Fruit fly (Drosophila melanogaster) whole organism, embryonic: Measurements from ENCODE around the gene CG13114.

Experiments
- Awh ChIP-seq: fragments of 200-800 bp; sonication (Bioruptor generic); IDR thresholded peaks from 2 replicates; pipeline ENCODE4, ENCODE4 v1.3.6; 2022; ENCODE audit warnings: missing biosample characterization, missing genetic modification characterization
- Blimp-1 ChIP-seq: fragments of 200-800 bp; sonication (Bioruptor generic); optimal IDR thresholded peaks from 3 replicates; lab custom pipeline; 2018; ENCODE audit warnings: missing biosample characterization, missing genetic modification characterization, mild to moderate bottlenecking, moderate library complexity, missing genetic modification reagents
- CG10267 ChIP-seq: fragments of 200-800 bp; sonication (Bioruptor generic); optimal IDR thresholded peaks from 2 replicates; lab custom pipeline; 2018; ENCODE audit warnings: missing biosample characterization, mild to moderate bottlenecking, missing genetic modification characterization, moderate library complexity
- CG10321 ChIP-seq: fragments of 200-800 bp; sonication (Bioruptor generic); IDR thresholded peaks from 2 replicates; pipeline ENCODE4 v1.3.6; 2022; ENCODE audit warnings: missing biosample characterization, missing genetic modification characterization
- CG10366 ChIP-seq: fragments of 200-800 bp; sonication (Bioruptor generic); IDR thresholded peaks from 2 replicates; pipeline ENCODE4 v1.3.6; 2022; ENCODE audit warnings: missing biosample characterization, missing genetic modification characterization
- CG11093 ChIP-seq: fragments of 200-800 bp; sonication (Bioruptor generic); IDR thresholded peaks from 3 replicates; pipeline ENCODE4 v1.3.6; 2022; ENCODE audit warnings: missing biosample characterization, missing genetic modification characterization
- CG12236 ChIP-seq: fragments of 200-800 bp; sonication (Bioruptor generic); optimal IDR thresholded peaks from 2 replicates; lab custom pipeline; 2016; ENCODE audit warnings: missing biosample characterization, missing genetic modification characterization
- CG1233 ChIP-seq: fragments of 200-800 bp; sonication (Bioruptor generic); optimal IDR thresholded peaks from 4 replicates; lab custom pipeline; 2018; ENCODE audit warnings: missing biosample characterization, mild to moderate bottlenecking, missing genetic modification characterization
- CG13424 ChIP-seq: fragments of 200-800 bp; sonication (Bioruptor generic); optimal IDR thresholded peaks from 2 replicates; lab custom pipeline; 2019; ENCODE audit warnings: missing biosample characterization, mild to moderate bottlenecking, missing genetic modification characterization, moderate library complexity
- CG1602 ChIP-seq: fragments of 200-800 bp; sonication (Bioruptor generic); optimal IDR thresholded peaks from 3 replicates; lab custom pipeline; 2016; ENCODE audit warnings: missing biosample characterization, missing genetic modification characterization
- CG17328 ChIP-seq: fragments of 200-800 bp; sonication (Bioruptor generic); IDR thresholded peaks from 2 replicates; pipeline ENCODE4 v1.3.6; 2022; ENCODE audit warnings: missing biosample characterization, missing genetic modification characterization
- CG17802 ChIP-seq: fragments of 200-800 bp; sonication (Bioruptor generic); optimal IDR thresholded peaks from 2 replicates; lab custom pipeline; 2018; ENCODE audit warnings: missing biosample characterization, mild to moderate bottlenecking, missing genetic modification characterization, moderate library complexity
- CG17912 ChIP-seq: fragments of 200-800 bp; sonication (Bioruptor generic); optimal IDR thresholded peaks from 2 replicates; lab custom pipeline; 2018; ENCODE audit warnings: missing biosample characterization, mild to moderate bottlenecking, missing genetic modification characterization
- CG30431 ChIP-seq: fragments of 200-800 bp; sonication (Bioruptor generic); optimal IDR thresholded peaks from 2 replicates; lab custom pipeline; 2017; ENCODE audit warnings: missing biosample characterization, missing genetic modification characterization
- CG3407 ChIP-seq: fragments of 200-800 bp; sonication (Bioruptor generic); optimal IDR thresholded peaks from 2 replicates; lab custom pipeline; 2018; ENCODE audit warnings: missing biosample characterization, mild to moderate bottlenecking, missing genetic modification characterization
- CG4360 ChIP-seq: fragments of 200-800 bp; sonication (Bioruptor generic); IDR thresholded peaks from 2 replicates; pipeline ENCODE4 v1.3.6; 2022; ENCODE audit warnings: missing biosample characterization, missing genetic modification characterization
- CG4404 ChIP-seq: fragments of 200-800 bp; sonication (Bioruptor generic); IDR thresholded peaks from 2 replicates; pipeline ENCODE4 v1.3.6; 2022; ENCODE audit warnings: missing biosample characterization, missing genetic modification characterization
- CG6254 ChIP-seq: fragments of 200-800 bp; sonication (Bioruptor generic); optimal IDR thresholded peaks from 3 replicates; lab custom pipeline; 2017; ENCODE audit warnings: mild to moderate bottlenecking, missing biosample characterization, missing genetic modification reagents, missing genetic modification characterization
- CG6689 ChIP-seq: fragments of 200-800 bp; sonication (Bioruptor generic); IDR thresholded peaks from 2 replicates; pipeline ENCODE4 v1.3.6; 2022; ENCODE audit warnings: missing biosample characterization, missing genetic modification characterization
- CG8290 ChIP-seq, 3 experiments: fragments of 200-800 bp; sonication (Bioruptor generic); optimal IDR thresholded peaks; 2 replicates each; lab custom pipeline; 2016 to 2019; ENCODE audit warnings: missing biosample characterization in 3 of 3, missing genetic modification characterization in 3 of 3, mild to moderate bottlenecking in 2 of 3, moderate library complexity in 1 of 3
- CG8924 ChIP-seq: fragments of 200-800 bp; optimal IDR thresholded peaks from 3 replicates; lab custom pipeline; 2019; ENCODE audit warnings: missing biosample characterization, mild to moderate bottlenecking, missing genetic modification characterization, moderate library complexity
- CG9215 ChIP-seq: fragments of 200-800 bp; sonication (Bioruptor generic); IDR thresholded peaks from 2 replicates; pipeline ENCODE4 v1.3.6; 2022; ENCODE audit warnings: missing biosample characterization, missing genetic modification characterization
- CoRest ChIP-seq: fragments of 200-800 bp; sonication (Bioruptor generic); optimal IDR thresholded peaks from 3 replicates; lab custom pipeline; 2018; ENCODE audit warnings: missing biosample characterization, mild to moderate bottlenecking, missing genetic modification characterization, moderate library complexity
- Dbx ChIP-seq: fragments of 200-800 bp; sonication (Bioruptor generic); IDR thresholded peaks from 3 replicates; pipeline ENCODE4 v1.3.6; 2022; ENCODE audit warnings: missing biosample characterization, missing genetic modification characterization
- Dll ChIP-seq: fragments of 200-800 bp; sonication (Bioruptor generic); IDR thresholded peaks from 4 replicates; pipeline ENCODE4 v1.3.6; 2022; ENCODE audit warnings: missing biosample characterization, missing genetic modification characterization; ENCODE audit not compliant: partially characterized antibody
- Drgx ChIP-seq: fragments of 200-800 bp; sonication (Bioruptor generic); IDR thresholded peaks from 2 replicates; pipeline ENCODE4 v1.3.6; 2022; ENCODE audit warnings: missing biosample characterization, missing genetic modification characterization
- ERR ChIP-seq: fragments of 200-800 bp; sonication (Bioruptor generic); optimal IDR thresholded peaks from 2 replicates; lab custom pipeline; 2016; ENCODE audit warnings: missing biosample characterization, missing genetic modification characterization
- HLH54F ChIP-seq: fragments of 200-800 bp; sonication (Bioruptor generic); optimal IDR thresholded peaks from 3 replicates; lab custom pipeline; 2016; ENCODE audit warnings: missing biosample characterization, missing genetic modification characterization
- Hr51 ChIP-seq, 2 experiments: fragments of 200-800 bp; sonication (Bioruptor generic); optimal IDR thresholded peaks; 2 replicates in 1 of 2; 3 replicates in 1 of 2; lab custom pipeline; 2016 to 2018; ENCODE audit warnings: missing biosample characterization in 2 of 2, missing genetic modification characterization in 2 of 2, mild to moderate bottlenecking in 1 of 2, moderate library complexity in 1 of 2
- YL-1 ChIP-seq: fragments of 200-800 bp; sonication (Bioruptor generic); optimal IDR thresholded peaks from 3 replicates; lab custom pipeline; 2017; ENCODE audit warnings: missing biosample characterization, mild to moderate bottlenecking, missing genetic modification characterization
- bsh ChIP-seq, 2 experiments: fragments of 200-800 bp; sonication (Bioruptor generic); optimal IDR thresholded peaks; 2 replicates each; lab custom pipeline; 2017 to 2018; ENCODE audit warnings: mild to moderate bottlenecking in 2 of 2, missing biosample characterization in 2 of 2, missing genetic modification characterization in 2 of 2, moderate library complexity in 1 of 2
- ci ChIP-seq: fragments of 200-800 bp; sonication (Bioruptor generic); IDR thresholded peaks from 3 replicates; pipeline ENCODE4 v1.3.6; 2022; ENCODE audit warnings: missing biosample characterization, missing genetic modification characterization
- dati ChIP-seq: fragments of 200-800 bp; sonication (Bioruptor generic); IDR thresholded peaks from 2 replicates; pipeline ENCODE4 v1.3.6; 2022; ENCODE audit warnings: missing biosample characterization, missing genetic modification characterization
- dmrt11E ChIP-seq: fragments of 200-800 bp; sonication (Bioruptor generic); optimal IDR thresholded peaks from 3 replicates; lab custom pipeline; 2018; ENCODE audit warnings: missing biosample characterization, mild to moderate bottlenecking, missing genetic modification characterization, moderate library complexity
- en ChIP-seq: fragments of 200-800 bp; sonication (Bioruptor generic); optimal IDR thresholded peaks from 2 replicates; lab custom pipeline; 2016; ENCODE audit warnings: missing biosample characterization, missing genetic modification characterization
- fd102C ChIP-seq: fragments of 200-800 bp; sonication (Bioruptor generic); optimal IDR thresholded peaks from 2 replicates; lab custom pipeline; 2018; ENCODE audit warnings: missing biosample characterization, mild to moderate bottlenecking, missing genetic modification characterization, moderate library complexity
- fd96Cb ChIP-seq: fragments of 200-800 bp; sonication (Bioruptor generic); optimal IDR thresholded peaks from 2 replicates; lab custom pipeline; 2018; ENCODE audit warnings: missing biosample characterization, mild to moderate bottlenecking, missing genetic modification characterization, moderate library complexity
- hkb ChIP-seq, 2 experiments: fragments of 200-800 bp in 1 of 2; fragments of >200 bp in 1 of 2; sonication (Bioruptor generic) in 1 of 2; IDR thresholded peaks in 1 of 2; optimal IDR thresholded peaks in 1 of 2; 2 replicates each; pipeline versions ENCODE4 v1.3.6 to Lab custom; 2017 to 2022; ENCODE audit warnings: missing biosample characterization in 1 of 2, missing genetic modification characterization in 1 of 2
- hth ChIP-seq: fragments of >200 bp; optimal IDR thresholded peaks from 2 replicates; lab custom pipeline; 2017; ENCODE audit warnings: inconsistent platforms
- mld ChIP-seq: fragments of 200-800 bp; sonication (Bioruptor generic); IDR thresholded peaks from 3 replicates; pipeline ENCODE4 v1.3.6; 2022; ENCODE audit warnings: missing biosample characterization, missing genetic modification characterization; ENCODE audit not compliant: partially characterized antibody
- phol ChIP-seq: fragments of 200-800 bp; sonication (Bioruptor generic); optimal IDR thresholded peaks from 3 replicates; lab custom pipeline; 2018; ENCODE audit warnings: missing biosample characterization, mild to moderate bottlenecking, missing genetic modification characterization, moderate library complexity
- sc ChIP-seq, 3 experiments: fragments of >200 bp in 2 of 3; fragments of 200-800 bp in 1 of 3; sonication (Bioruptor generic) in 1 of 3; optimal IDR thresholded peaks; 2 replicates in 2 of 3; 3 replicates in 1 of 3; lab custom pipeline; 2017; ENCODE audit warnings: mild to moderate bottlenecking in 1 of 3, missing biosample characterization in 1 of 3, missing genetic modification characterization in 1 of 3, missing genetic modification reagents in 1 of 3
- scrt ChIP-seq: fragments of 200-800 bp; sonication (Bioruptor generic); optimal IDR thresholded peaks from 2 replicates; lab custom pipeline; 2018; ENCODE audit warnings: missing biosample characterization, mild to moderate bottlenecking, missing genetic modification characterization, moderate library complexity
- trem ChIP-seq: fragments of 200-800 bp; optimal IDR thresholded peaks from 3 replicates; lab custom pipeline; 2019; ENCODE audit warnings: missing biosample characterization, mild to moderate bottlenecking, missing genetic modification characterization, moderate library complexity
- vvl ChIP-seq: fragments of 200-800 bp; sonication (Bioruptor generic); IDR thresholded peaks from 2 replicates; pipeline ENCODE4 v1.3.6; 2022; ENCODE audit warnings: missing biosample characterization, missing genetic modification characterization
- yki ChIP-seq: fragments of >200 bp; optimal IDR thresholded peaks from 3 replicates; lab custom pipeline; 2018
- zen ChIP-seq: fragments of 200-800 bp; sonication (Bioruptor generic); optimal IDR thresholded peaks from 3 replicates; lab custom pipeline; 2018; ENCODE audit warnings: missing biosample characterization, mild to moderate bottlenecking, missing genetic modification characterization, moderate library complexity

Gene CG13114

dm6 chr2L:9584098-9584703, 38.6 kb downstream of the CG13114 start (continued):
- TF ChIP-seq hkb (optimal IDR thresholded peaks at IDR 0.05; lab: Kevin White, UChicago) (no peak), hkb (GFP tag; IDR thresholded peaks at IDR 0.05; lab: Robert Waterston, UW) (no peak), CG9215 (GFP tag; lab: Robert Waterston, UW) (no peak), CG17802 (tag; lab: Kevin White, UChicago) (no peak), CG4360 (GFP tag; lab: Robert Waterston, UW) (peak; percentile 70), CG10321 (no peak), zen (tag; lab: Kevin White, UChicago) (peak; percentile 40)
- TF ChIP-seq, all 482 proteins: peak for 9

dm6 chr2L:9585942-9586341, 40.3 kb downstream of the CG13114 start:
- peak; percentile 61 for TF ChIP-seq Blimp-1
- TF ChIP-seq CG10366 (GFP tag; lab: Robert Waterston, UW) = no peak
- no peak for TF ChIP-seq sc (optimal IDR thresholded peaks at IDR 0.05; lab: Kevin White, UChicago)
- no peak for TF ChIP-seq sc (GFP tag; optimal IDR thresholded peaks at IDR 0.05; lab: Kevin White, UChicago)
- peak in 1 of 2 experiments; percentile 53 for TF ChIP-seq bsh (GFP tag; optimal IDR thresholded peaks at IDR 0.05; lab: Kevin White, UChicago)
- TF ChIP-seq CoRest (tag; lab: Kevin White, UChicago) = peak; percentile 8
- peak; percentile 55 for TF ChIP-seq phol (tag; lab: Kevin White, UChicago)
- no peak for TF ChIP-seq HLH54F
- no peak for TF ChIP-seq Dll
- TF ChIP-seq Hr51 (GFP tag; optimal IDR thresholded peaks at IDR 0.05; lab: Kevin White, UChicago) = no peak
- no peak for TF ChIP-seq YL-1
- TF ChIP-seq ERR (GFP tag; lab: Kevin White, UChicago) = no peak
- TF ChIP-seq CG10267 (tag; lab: Kevin White, UChicago) = peak; percentile 59
- TF ChIP-seq CG17912 (GFP tag; lab: Kevin White, UChicago) = no peak
- no peak for TF ChIP-seq CG1602 (GFP tag; lab: Kevin White, UChicago)
- TF ChIP-seq scrt (GFP tag; lab: Kevin White, UChicago) = no peak
- no peak for TF ChIP-seq Awh
- no peak for TF ChIP-seq Dbx (GFP tag; lab: Robert Waterston, UW)
- no peak for TF ChIP-seq fd102C
- TF ChIP-seq mld (GFP tag; lab: Robert Waterston, UW) = no peak
- TF ChIP-seq CG6254 = peak; percentile 36
- TF ChIP-seq CG13424 (tag; lab: Kevin White, UChicago) = peak; percentile 26
- no peak for TF ChIP-seq Drgx (GFP tag; lab: Robert Waterston, UW)
- TF ChIP-seq vvl (GFP tag; lab: Robert Waterston, UW) = peak; percentile 74
- TF ChIP-seq dati (GFP tag; lab: Robert Waterston, UW) = no peak
- 0 out of 3 replicates have a peak, but pooled peaks have one; percentile 22 for TF ChIP-seq ci (GFP tag; lab: Robert Waterston, UW)
- peak; percentile 36 for TF ChIP-seq trem (tag; lab: Kevin White, UChicago)
- TF ChIP-seq yki = no peak
- TF ChIP-seq CG8924 (tag; lab: Kevin White, UChicago) = peak; percentile 41
- peak; percentile 32; the same call in 1 of the 2 replicates for TF ChIP-seq CG4404 (GFP tag; lab: Robert Waterston, UW)
- peak; percentile 73 for TF ChIP-seq CG17328 (GFP tag; lab: Robert Waterston, UW)
- no peak for TF ChIP-seq CG30431 (GFP tag; lab: Kevin White, UChicago)
- no peak for TF ChIP-seq en
- peak; percentile 67 for TF ChIP-seq dmrt11E (tag; lab: Kevin White, UChicago)
- no peak for TF ChIP-seq hth (lab: Kevin White, UChicago)
- no peak for TF ChIP-seq CG1233
- no peak for TF ChIP-seq CG11093 (GFP tag; lab: Robert Waterston, UW)
- TF ChIP-seq fd96Cb (tag; lab: Kevin White, UChicago) = peak; percentile 39
- peak; percentile 52 for TF ChIP-seq CG6689 (GFP tag; lab: Robert Waterston, UW)
- peak; percentile 1 for TF ChIP-seq CG8290 (GFP tag; optimal IDR thresholded peaks at IDR 0.05; lab: Kevin White, UChicago)
- TF ChIP-seq CG8290 (tag; optimal IDR thresholded peaks at IDR 0.05; lab: Kevin White, UChicago) = no peak
- TF ChIP-seq CG12236 (GFP tag; lab: Kevin White, UChicago) = no peak
- no peak for TF ChIP-seq CG3407 (GFP tag; lab: Kevin White, UChicago)
